Worm (Caenorhabditis elegans) whole organism, midembryonic: ENCODE results near the gene str-109.

Experiments
- T22C8.4 ChIP-seq: fragments of 200-800 bp; sonication (Bioruptor generic); IDR thresholded peaks from 2 replicates; pipeline ENCODE4 v1.3.6; 2022; ENCODE audit warnings: missing genetic modification characterization, missing compliant biosample characterization
- cog-1 ChIP-seq: sonication (generic microtip); optimal IDR thresholded peaks from 2 replicates; lab custom pipeline; 2016; ENCODE audit warnings: missing genetic modification characterization, missing compliant biosample characterization
- flt-1 ChIP-seq: fragments of 200-800 bp; sonication (Bioruptor generic); IDR thresholded peaks from 2 replicates; pipeline ENCODE4 v1.3.6; 2022; ENCODE audit warnings: missing genetic modification characterization, missing compliant biosample characterization
- med-1 ChIP-seq: sonication (generic microtip); optimal IDR thresholded peaks from 2 replicates; lab custom pipeline; 2017; ENCODE audit warnings: missing genetic modification characterization, mild to moderate bottlenecking, missing compliant biosample characterization, antibody characterized with exemption, missing genetic modification reagents; ENCODE audit not compliant: insufficient read depth
- ref-1 ChIP-seq: fragments of 200-800 bp; sonication (Bioruptor generic); conservative IDR thresholded peaks from 2 replicates; pipeline ENCODE4 v1.3.6; 2022; ENCODE audit warnings: missing genetic modification reagents, missing genetic modification characterization, missing compliant biosample characterization

DNA sequence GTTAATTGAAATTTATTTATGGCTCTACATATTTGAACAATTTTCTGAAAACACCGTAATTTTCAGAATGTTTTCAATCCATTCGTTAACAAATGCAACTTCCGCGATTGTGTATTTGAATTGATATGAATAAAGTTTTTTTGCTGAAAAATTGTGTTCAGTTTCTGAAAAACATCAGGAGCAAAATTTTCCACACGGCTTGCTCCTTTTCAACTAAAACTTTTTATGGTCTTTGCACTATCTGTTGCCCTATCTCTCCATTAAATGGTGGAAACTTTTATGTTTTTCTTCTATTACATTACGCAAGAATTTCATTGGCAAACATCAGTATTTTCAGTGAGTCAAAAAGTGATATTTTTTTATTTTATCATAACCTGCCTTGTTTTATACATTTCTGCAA is 13.2 kb downstream of the str-109 start, which contains the start of gene F10A3.4:
- TF ChIP-seq cog-1 (tag; lab: Kevin White, UChicago) (no peak), ref-1 (no peak), T22C8.4 (GFP tag; lab: Robert Waterston, UW) (no peak), flt-1 (GFP tag; lab: Robert Waterston, UW) (no peak), med-1 (no peak)
